Fruit fly (Drosophila melanogaster) whole organism, embryonic: ENCODE measurements around the gene Ask1.

Experiments
- Asciz ChIP-seq: fragments of 200-800 bp; sonication (Bioruptor generic); optimal IDR thresholded peaks from 2 replicates; lab custom pipeline; 2017; ENCODE audit warnings: missing biosample characterization, mild to moderate bottlenecking, missing genetic modification characterization, missing genetic modification reagents
- BEAF-32 ChIP-seq: fragments of 200-800 bp; sonication (Bioruptor generic); optimal IDR thresholded peaks from 3 replicates; lab custom pipeline; 2017; ENCODE audit warnings: missing biosample characterization, missing genetic modification characterization, mild to moderate bottlenecking, moderate library complexity, missing genetic modification reagents
- Bdp1 ChIP-seq: fragments of 200-800 bp; sonication (Bioruptor generic); optimal IDR thresholded peaks from 3 replicates; lab custom pipeline; 2016; ENCODE audit warnings: missing biosample characterization, missing genetic modification characterization
- Bgb ChIP-seq: fragments of 200-800 bp; sonication (Bioruptor generic); IDR thresholded peaks from 2 replicates; pipeline ENCODE4 v1.3.6; 2022; ENCODE audit warnings: missing biosample characterization, missing genetic modification characterization; ENCODE audit not compliant: partially characterized antibody
- CG10959 ChIP-seq: fragments of 200-800 bp; sonication (Bioruptor generic); IDR thresholded peaks from 2 replicates; pipeline ENCODE4 v1.3.6; 2022; ENCODE audit warnings: missing biosample characterization, missing genetic modification characterization
- CG14667 ChIP-seq: fragments of 200-800 bp; sonication (Bioruptor generic); IDR thresholded peaks from 2 replicates; pipeline ENCODE4 v1.3.6; 2022; ENCODE audit warnings: missing biosample characterization, missing genetic modification characterization
- CG14860 ChIP-seq: fragments of 200-800 bp; sonication (Bioruptor generic); IDR thresholded peaks from 3 replicates; pipeline ENCODE4 v1.3.6; 2022; ENCODE audit warnings: missing biosample characterization, missing genetic modification characterization; ENCODE audit not compliant: partially characterized antibody
- CG1603 ChIP-seq: fragments of 200-800 bp; sonication (Bioruptor generic); optimal IDR thresholded peaks from 2 replicates; lab custom pipeline; 2019; ENCODE audit warnings: missing biosample characterization, mild to moderate bottlenecking, missing genetic modification characterization, moderate library complexity
- CG17829 ChIP-seq: fragments of 200-800 bp; optimal IDR thresholded peaks from 2 replicates; lab custom pipeline; 2019; ENCODE audit warnings: missing biosample characterization, mild to moderate bottlenecking, missing genetic modification characterization, moderate library complexity
- CG1832 ChIP-seq: fragments of 200-800 bp; sonication (Bioruptor generic); optimal IDR thresholded peaks from 2 replicates; lab custom pipeline; 2017; ENCODE audit warnings: missing biosample characterization, mild to moderate bottlenecking, missing genetic modification characterization, inconsistent platforms
- CG2199 ChIP-seq: fragments of 200-800 bp; sonication (Bioruptor generic); IDR thresholded peaks from 3 replicates; pipeline ENCODE4 v1.3.6; 2022; ENCODE audit warnings: missing biosample characterization, missing genetic modification characterization
- CG3065 ChIP-seq: fragments of 200-800 bp; sonication (Bioruptor generic); optimal IDR thresholded peaks from 2 replicates; lab custom pipeline; 2016; ENCODE audit warnings: missing biosample characterization, missing genetic modification characterization
- CG3281 ChIP-seq: fragments of 200-800 bp; sonication (Bioruptor generic); optimal IDR thresholded peaks from 3 replicates; lab custom pipeline; 2017; ENCODE audit warnings: missing biosample characterization, mild to moderate bottlenecking, missing genetic modification characterization
- CG4328 ChIP-seq: fragments of 200-800 bp; sonication (Bioruptor generic); optimal IDR thresholded peaks from 3 replicates; lab custom pipeline; 2017; ENCODE audit warnings: missing biosample characterization, missing genetic modification reagents, missing genetic modification characterization
- CG6654 ChIP-seq: fragments of 200-800 bp; sonication (Bioruptor generic); optimal IDR thresholded peaks from 2 replicates; lab custom pipeline; 2017; ENCODE audit warnings: missing biosample characterization, mild to moderate bottlenecking, missing genetic modification characterization
- CG6791 ChIP-seq: fragments of 200-800 bp; sonication (Bioruptor generic); IDR thresholded peaks from 3 replicates; pipeline ENCODE4 v1.3.6; 2022; ENCODE audit warnings: missing biosample characterization, missing genetic modification characterization; ENCODE audit not compliant: partially characterized antibody
- CG7271 ChIP-seq: fragments of 200-800 bp; sonication (Bioruptor generic); optimal IDR thresholded peaks from 2 replicates; lab custom pipeline; 2018; ENCODE audit warnings: missing biosample characterization, mild to moderate bottlenecking, missing genetic modification characterization, moderate library complexity
- CG7556 ChIP-seq: fragments of 200-800 bp; sonication (Bioruptor generic); optimal IDR thresholded peaks from 2 replicates; lab custom pipeline; 2017; ENCODE audit warnings: missing biosample characterization, mild to moderate bottlenecking, missing genetic modification characterization
- CG8281 ChIP-seq: fragments of 200-800 bp; sonication (Bioruptor generic); optimal IDR thresholded peaks from 2 replicates; lab custom pipeline; 2018; ENCODE audit warnings: missing biosample characterization, mild to moderate bottlenecking, missing genetic modification characterization, moderate library complexity
- CG8359 ChIP-seq: fragments of 200-800 bp; sonication (Bioruptor generic); optimal IDR thresholded peaks from 2 replicates; lab custom pipeline; 2017; ENCODE audit warnings: missing biosample characterization, mild to moderate bottlenecking, missing genetic modification characterization, borderline replicate concordance
- D ChIP-seq, 2 experiments: fragments of 200-800 bp in 1 of 2; fragments of >200 bp in 1 of 2; sonication (Bioruptor generic) in 1 of 2; optimal IDR thresholded peaks; 2 replicates in 1 of 2; 3 replicates in 1 of 2; lab custom pipeline; 2017; ENCODE audit warnings: mild to moderate bottlenecking in 1 of 2, missing biosample characterization in 1 of 2, missing genetic modification characterization in 1 of 2, missing genetic modification reagents in 1 of 2
- D19A ChIP-seq: fragments of 200-800 bp; optimal IDR thresholded peaks from 3 replicates; lab custom pipeline; 2019; ENCODE audit warnings: missing biosample characterization, mild to moderate bottlenecking, missing genetic modification characterization, moderate library complexity
- Dbx ChIP-seq: fragments of 200-800 bp; sonication (Bioruptor generic); IDR thresholded peaks from 3 replicates; pipeline ENCODE4 v1.3.6; 2022; ENCODE audit warnings: missing biosample characterization, missing genetic modification characterization
- E2f2 ChIP-seq: fragments of 200-800 bp; sonication (Bioruptor generic); IDR thresholded peaks from 2 replicates; pipeline ENCODE4 v1.3.6; 2022; ENCODE audit warnings: missing biosample characterization, missing genetic modification characterization
- ERR ChIP-seq: fragments of 200-800 bp; sonication (Bioruptor generic); optimal IDR thresholded peaks from 2 replicates; lab custom pipeline; 2016; ENCODE audit warnings: missing biosample characterization, missing genetic modification characterization
- Elba2 ChIP-seq: fragments of 200-800 bp; sonication (Bioruptor generic); optimal IDR thresholded peaks from 3 replicates; lab custom pipeline; 2016; ENCODE audit warnings: missing biosample characterization, missing genetic modification characterization
- Ets65A ChIP-seq: fragments of 200-800 bp; sonication (Bioruptor generic); peaks from one replicate; lab custom pipeline; 2016; ENCODE audit warnings: missing biosample characterization, missing genetic modification characterization
- Hmx ChIP-seq: fragments of 200-800 bp; sonication (Bioruptor generic); optimal IDR thresholded peaks from 2 replicates; lab custom pipeline; 2016; ENCODE audit warnings: missing biosample characterization, missing genetic modification characterization
- Mad ChIP-seq: fragments of 200-800 bp; sonication (Bioruptor generic); optimal IDR thresholded peaks from 2 replicates; lab custom pipeline; 2016; ENCODE audit warnings: missing biosample characterization, missing genetic modification characterization
- NC2β ChIP-seq: fragments of 200-800 bp; sonication (Bioruptor generic); optimal IDR thresholded peaks from 2 replicates; lab custom pipeline; 2016; ENCODE audit warnings: missing biosample characterization, missing genetic modification characterization
- Oli ChIP-seq: fragments of 200-800 bp; sonication (Bioruptor generic); optimal IDR thresholded peaks from 2 replicates; lab custom pipeline; 2018; ENCODE audit warnings: missing biosample characterization, mild to moderate bottlenecking, missing genetic modification characterization, moderate library complexity
- Ptx1 ChIP-seq: fragments of 200-800 bp; sonication (Bioruptor generic); IDR thresholded peaks from 2 replicates; pipeline ENCODE4 v1.3.6; 2022; ENCODE audit warnings: missing biosample characterization, missing genetic modification characterization
- Sin3A ChIP-seq: fragments of >200 bp; optimal IDR thresholded peaks from 2 replicates; lab custom pipeline; 2018
- cas ChIP-seq: fragments of 200-800 bp; sonication (Bioruptor generic); IDR thresholded peaks from 2 replicates; pipeline ENCODE4 v1.3.6; 2022; ENCODE audit warnings: missing biosample characterization, missing genetic modification characterization
- da ChIP-seq: fragments of 200-800 bp; sonication (Bioruptor generic); optimal IDR thresholded peaks from 2 replicates; lab custom pipeline; 2016; ENCODE audit warnings: missing biosample characterization, missing genetic modification characterization
- fd102C ChIP-seq: fragments of 200-800 bp; sonication (Bioruptor generic); optimal IDR thresholded peaks from 2 replicates; lab custom pipeline; 2018; ENCODE audit warnings: missing biosample characterization, mild to moderate bottlenecking, missing genetic modification characterization, moderate library complexity
- hbn ChIP-seq: fragments of 200-800 bp; sonication (Bioruptor generic); IDR thresholded peaks from 2 replicates; pipeline ENCODE4 v1.3.6; 2022; ENCODE audit warnings: missing biosample characterization, missing genetic modification characterization; ENCODE audit not compliant: partially characterized antibody
- jigr1 ChIP-seq: fragments of 200-800 bp; sonication (Bioruptor generic); IDR thresholded peaks from 3 replicates; pipeline ENCODE4 v1.3.6; 2022; ENCODE audit warnings: missing biosample characterization, missing genetic modification characterization
- ken ChIP-seq: fragments of 200-800 bp; sonication (Bioruptor generic); IDR thresholded peaks from 3 replicates; pipeline ENCODE4 v1.3.6; 2022; ENCODE audit warnings: missing biosample characterization, missing genetic modification characterization
- lab ChIP-seq: fragments of 200-800 bp; sonication (Bioruptor generic); optimal IDR thresholded peaks from 3 replicates; lab custom pipeline; 2017; ENCODE audit warnings: missing biosample characterization, missing genetic modification characterization, mild to moderate bottlenecking, moderate library complexity, missing genetic modification reagents
- lov ChIP-seq, 2 experiments: fragments of 200-800 bp in 1 of 2; fragments of >200 bp in 1 of 2; sonication (Bioruptor generic) in 1 of 2; IDR thresholded peaks in 1 of 2; optimal IDR thresholded peaks in 1 of 2; 2 replicates in 1 of 2; 3 replicates in 1 of 2; pipeline versions ENCODE4 v1.3.6 to Lab custom; 2017 to 2022; ENCODE audit warnings: missing biosample characterization in 1 of 2, missing genetic modification characterization in 1 of 2
- mld ChIP-seq: fragments of 200-800 bp; sonication (Bioruptor generic); IDR thresholded peaks from 3 replicates; pipeline ENCODE4 v1.3.6; 2022; ENCODE audit warnings: missing biosample characterization, missing genetic modification characterization; ENCODE audit not compliant: partially characterized antibody
- psq ChIP-seq: fragments of 200-800 bp; sonication (Bioruptor generic); optimal IDR thresholded peaks from 2 replicates; lab custom pipeline; 2017; ENCODE audit warnings: missing biosample characterization, missing genetic modification characterization
- rib ChIP-seq: fragments of 200-800 bp; sonication (Bioruptor generic); IDR thresholded peaks from 2 replicates; pipeline ENCODE4 v1.3.6; 2022; ENCODE audit warnings: missing biosample characterization, missing genetic modification characterization
- run ChIP-seq: fragments of 200-800 bp; sonication (Bioruptor generic); optimal IDR thresholded peaks from 3 replicates; lab custom pipeline; 2018; ENCODE audit warnings: missing biosample characterization, mild to moderate bottlenecking, missing genetic modification characterization
- salm ChIP-seq: fragments of 200-800 bp; sonication (Bioruptor generic); optimal IDR thresholded peaks from 2 replicates; lab custom pipeline; 2018; ENCODE audit warnings: missing biosample characterization, mild to moderate bottlenecking, missing genetic modification characterization
- sens ChIP-seq: fragments of 200-800 bp; sonication (Bioruptor generic); peaks from one replicate; lab custom pipeline; 2016; ENCODE audit warnings: missing biosample characterization, missing genetic modification characterization
- tna ChIP-seq: fragments of 200-800 bp; sonication (Bioruptor generic); IDR thresholded peaks from 2 replicates; pipeline ENCODE4 v1.3.6; 2022; ENCODE audit warnings: missing biosample characterization, missing genetic modification characterization; ENCODE audit not compliant: partially characterized antibody
- trh ChIP-seq: fragments of 200-800 bp; sonication (Bioruptor generic); optimal IDR thresholded peaks from 2 replicates; lab custom pipeline; 2016; ENCODE audit warnings: missing biosample characterization, missing genetic modification characterization

Ask1 gene

dm6 chr3R:19908863-19909343 is 29.4 kb downstream of the Ask1 start (continued):
- TF ChIP-seq fd102C = no peak
- no peak for TF ChIP-seq CG7271 (tag; lab: Kevin White, UChicago)
- peak; percentile 58 for TF ChIP-seq da (GFP tag; lab: Kevin White, UChicago)
- TF ChIP-seq hbn (GFP tag; lab: Robert Waterston, UW) = no peak
- peak; percentile 69 for TF ChIP-seq CG10959 (GFP tag; lab: Robert Waterston, UW)
- peak; percentile 84 for TF ChIP-seq CG14667 (GFP tag; lab: Robert Waterston, UW)
- no peak for TF ChIP-seq lov (optimal IDR thresholded peaks at IDR 0.05; lab: Kevin White, UChicago)
- peak; percentile 78; the same call in 2 of the 3 replicates for TF ChIP-seq lov (GFP tag; IDR thresholded peaks at IDR 0.05; lab: Robert Waterston, UW)
- TF ChIP-seq ERR = peak; percentile 14
- TF ChIP-seq Hmx (GFP tag; lab: Kevin White, UChicago) = no peak
- TF ChIP-seq CG14860 (GFP tag; lab: Robert Waterston, UW) = no peak
- TF ChIP-seq Dbx (GFP tag; lab: Robert Waterston, UW) = peak; percentile 84
- TF ChIP-seq CG6654 (GFP tag; lab: Kevin White, UChicago) = peak; percentile 46
- peak; percentile 61 for TF ChIP-seq NC2β (GFP tag; lab: Kevin White, UChicago)
- TF ChIP-seq CG8359 = peak; percentile 56
- peak; percentile 80 for TF ChIP-seq Mad (GFP tag; lab: Kevin White, UChicago)
- peak; percentile 88 for TF ChIP-seq Oli (tag; lab: Kevin White, UChicago)
- TF ChIP-seq CG1832 (GFP tag; lab: Kevin White, UChicago) = no peak
- TF ChIP-seq cas = peak; percentile 67; the same call in 1 of the 2 replicates
- TF ChIP-seq ken (GFP tag; lab: Robert Waterston, UW) = peak; percentile 87
- TF ChIP-seq lab (GFP tag; lab: Kevin White, UChicago) = peak; percentile 90
- peak; percentile 68 for TF ChIP-seq rib (GFP tag; lab: Robert Waterston, UW)
- peak; percentile 44; the same call in 1 of the 3 replicates for TF ChIP-seq jigr1 (GFP tag; lab: Robert Waterston, UW)
- TF ChIP-seq Bdp1 = peak; percentile 73
- peak; percentile 56 for TF ChIP-seq run (tag; lab: Kevin White, UChicago)
- peak; percentile 50 for TF ChIP-seq Bgb
- no peak for TF ChIP-seq D (optimal IDR thresholded peaks at IDR 0.05; lab: Kevin White, UChicago)
- TF ChIP-seq D (GFP tag; optimal IDR thresholded peaks at IDR 0.05; lab: Kevin White, UChicago) = peak; percentile 67
- TF ChIP-seq tna (GFP tag; lab: Robert Waterston, UW) = no peak
- peak; percentile 24 for TF ChIP-seq psq (GFP tag; lab: Kevin White, UChicago)
- no peak for TF ChIP-seq BEAF-32 (GFP tag; lab: Kevin White, UChicago)
- no peak for TF ChIP-seq trh (GFP tag; lab: Kevin White, UChicago)
- peak; percentile 70 for TF ChIP-seq salm (tag; lab: Kevin White, UChicago)
- TF ChIP-seq Ets65A (GFP tag; lab: Kevin White, UChicago) = peak; percentile 57
- peak; percentile 72 for TF ChIP-seq Asciz (GFP tag; lab: Kevin White, UChicago)
- peak; percentile 47 for TF ChIP-seq CG17829
- no peak for TF ChIP-seq Sin3A (lab: Kevin White, UChicago)
- TF ChIP-seq CG7556 = peak; percentile 84
- TF ChIP-seq CG6791 (GFP tag; lab: Robert Waterston, UW) = no peak
- TF ChIP-seq E2f2 = peak; percentile 73
- TF ChIP-seq sens (GFP tag; lab: Kevin White, UChicago) = peak; percentile 96
- TF ChIP-seq CG4328 = peak; percentile 3
- TF ChIP-seq Elba2 (GFP tag; lab: Kevin White, UChicago) = no peak
- peak; percentile 91 for TF ChIP-seq Ptx1
- peak; percentile 55 for TF ChIP-seq CG3065 (GFP tag; lab: Kevin White, UChicago)
- TF ChIP-seq CG8281 = peak; percentile 34
- TF ChIP-seq mld (GFP tag; lab: Robert Waterston, UW) = no peak
- peak; percentile 70 for TF ChIP-seq D19A (tag; lab: Kevin White, UChicago)
- TF ChIP-seq CG2199 = peak; percentile 73; the same call in 1 of the 3 replicates
- peak; percentile 70 for TF ChIP-seq CG3281 (GFP tag; lab: Kevin White, UChicago)
- TF ChIP-seq CG1603 (tag; lab: Kevin White, UChicago) = peak; percentile 90
